Worm (Caenorhabditis elegans): ENCODE data around the gene K10C2.8.

Gene K10C2.8

DNA sequence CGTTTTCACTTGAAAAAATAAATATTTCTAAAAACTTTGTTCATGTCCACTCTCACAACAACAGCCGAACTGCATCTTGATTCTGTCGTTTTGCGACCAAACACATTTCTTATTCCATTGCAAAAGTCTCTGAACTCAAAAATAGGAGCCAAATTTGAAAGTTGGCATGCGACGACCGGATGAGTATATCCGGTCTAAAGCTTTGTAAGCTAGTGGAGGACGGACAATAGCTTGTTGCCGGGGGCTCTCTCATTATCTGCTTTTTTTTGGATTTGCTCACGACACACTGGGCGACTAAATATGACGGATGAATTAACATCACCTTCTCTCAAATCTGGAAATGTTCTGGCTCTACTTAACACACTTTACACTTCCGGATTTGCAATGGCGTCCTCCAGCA, 24.3 kb upstream of the K10C2.8 start, which contains the start of gene K04E7.1:
TSS of gene K04E7.1 (plus strand) at position 301 of the 400 bp plus-strand sequence.
- peak; percentile 54 for TF ChIP-seq aha-1 (tag)
- TF ChIP-seq cey-2 (tag; optimal IDR thresholded peaks at IDR 0.05; ENCODE audit: borderline replicate concordance, insufficient read depth) = no peak

DNA sequence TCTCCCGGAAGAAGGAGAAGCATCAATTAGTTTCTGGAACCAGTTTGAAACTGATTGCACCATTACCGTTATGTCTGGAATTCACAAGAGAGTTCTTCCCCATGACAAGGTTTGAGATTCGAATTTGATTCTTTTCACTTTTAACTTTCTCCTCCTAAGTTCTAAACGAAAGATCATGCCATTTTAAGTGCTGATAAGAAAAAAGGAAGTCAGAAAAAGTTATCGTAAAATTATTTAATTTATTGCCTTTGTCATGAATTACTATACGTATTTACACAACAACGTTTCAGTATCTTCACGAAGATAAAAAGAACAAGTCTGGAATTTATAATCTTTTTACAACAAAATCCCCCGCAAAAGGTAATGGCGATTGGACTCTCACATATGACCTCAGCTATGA, 22.7 kb upstream of the K10C2.8 start:
- no peak for TF ChIP-seq mdl-1 (tag; optimal IDR thresholded peaks at IDR 0.05)
- TF ChIP-seq pha-4 (GFP tag; IDR thresholded peaks at IDR 0.05) = no peak
- no peak for TF ChIP-seq pha-4 (tag; optimal IDR thresholded peaks at IDR 0.05)
- TF ChIP-seq dmd-6 (GFP tag; IDR thresholded peaks at IDR 0.05) = peak; percentile 43
- no peak for TF ChIP-seq ctbp-1 (GFP tag; IDR thresholded peaks at IDR 0.05)
- TF ChIP-seq pqm-1 (tag; optimal IDR thresholded peaks at IDR 0.05) = peak; percentile 27
- peak; percentile 24 for TF ChIP-seq nhr-77 (tag; optimal IDR thresholded peaks at IDR 0.05)
- TF ChIP-seq daf-16 (GFP tag; optimal IDR thresholded peaks at IDR 0.05) = no peak
- TF ChIP-seq daf-16 (tag; optimal IDR thresholded peaks at IDR 0.05) = no peak
- no peak for TF ChIP-seq Y75B8A.6 (GFP tag; IDR thresholded peaks at IDR 0.05)
- TF ChIP-seq F26F4.8 (GFP tag; conservative IDR thresholded peaks at IDR 0.05) = no peak
- TF ChIP-seq skn-1 (tag; optimal IDR thresholded peaks at IDR 0.05) = no peak
- TF ChIP-seq dve-1 (tag; optimal IDR thresholded peaks at IDR 0.05; ENCODE audit: insufficient read depth) = peak; percentile 21
- no peak for TF ChIP-seq aly-2 (tag; optimal IDR thresholded peaks at IDR 0.05)
- no peak for TF ChIP-seq nhr-111 (GFP tag; optimal IDR thresholded peaks at IDR 0.05)
- peak; percentile 30 for TF ChIP-seq nhr-28 (tag; optimal IDR thresholded peaks at IDR 0.05)
- TF ChIP-seq lin-15B (tag; optimal IDR thresholded peaks at IDR 0.05) = no peak

DNA sequence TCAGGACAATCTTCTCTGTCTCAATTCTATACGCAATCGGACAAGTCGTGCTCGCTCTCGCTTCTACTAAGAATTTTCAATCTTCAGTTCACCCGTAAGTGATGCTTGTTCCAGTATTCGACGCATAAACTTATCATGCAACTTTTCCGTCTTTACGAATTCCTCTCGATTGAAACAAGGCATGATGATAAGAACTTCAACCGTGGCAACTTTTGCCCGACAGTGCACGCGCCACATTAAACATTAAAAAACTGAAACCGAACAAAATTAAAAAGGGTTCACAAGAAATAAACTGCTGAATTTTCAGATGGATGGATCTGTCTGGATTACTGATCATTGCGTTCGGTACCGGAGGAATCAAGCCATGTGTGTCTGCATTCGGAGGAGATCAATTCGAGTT, 21.0 kb upstream of the K10C2.8 start:
- TF ChIP-seq Y5F2A.4 (GFP tag; optimal IDR thresholded peaks at IDR 0.05) (no peak), pqm-1 (tag; optimal IDR thresholded peaks at IDR 0.05) (peak; percentile 57), hif-1 (tag; optimal IDR thresholded peaks at IDR 0.05) (no peak)

DNA sequence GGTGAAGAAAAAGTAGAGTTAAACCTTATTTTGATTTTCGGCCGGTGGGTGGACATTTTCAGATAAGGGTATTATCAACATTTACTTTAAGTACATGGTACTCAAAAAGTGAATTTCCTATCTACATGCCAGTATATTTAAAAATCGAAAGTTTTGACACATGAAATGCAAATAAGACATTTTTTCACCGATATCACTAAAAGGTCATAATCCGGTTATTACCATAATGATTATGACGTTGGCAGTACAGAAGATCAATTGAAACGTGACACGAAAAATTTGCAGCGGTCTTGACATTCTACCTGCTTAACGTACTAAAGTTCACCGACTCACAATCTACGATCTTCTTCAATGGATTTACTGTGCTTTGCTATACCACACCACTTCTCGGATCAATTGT, 20.6 kb upstream of the K10C2.8 start:
- TF ChIP-seq lin-13 (GFP tag; optimal IDR thresholded peaks at IDR 0.05) (no peak), ces-1 (GFP tag; optimal IDR thresholded peaks at IDR 0.05) (no peak), zfp-3 (GFP tag; conservative IDR thresholded peaks at IDR 0.05) (no peak), egl-43 (GFP tag; IDR thresholded peaks at IDR 0.05) (no peak), tra-1 (GFP tag; IDR thresholded peaks at IDR 0.05) (peak; percentile 58; the same call in 1 of the 2 replicates), mdt-29 (GFP tag; IDR thresholded peaks at IDR 0.05) (no peak), F49E8.2 (tag; optimal IDR thresholded peaks at IDR 0.05; ENCODE audit: borderline replicate concordance) (no peak), zag-1 (tag; optimal IDR thresholded peaks at IDR 0.05) (no peak), arid-1 (GFP tag; conservative IDR thresholded peaks at IDR 0.05) (no peak), nhr-77 (tag; optimal IDR thresholded peaks at IDR 0.05) (peak; percentile 0), rbr-2 (tag; optimal IDR thresholded peaks at IDR 0.05) (no peak), mes-2 (tag; optimal IDR thresholded peaks at IDR 0.05; ENCODE audit: poor library complexity, severe bottlenecking) (no peak), attf-4 (tag; optimal IDR thresholded peaks at IDR 0.05) (no peak), pha-4 (GFP tag; IDR thresholded peaks at IDR 0.05) (no peak), pha-4 (tag; optimal IDR thresholded peaks at IDR 0.05) (no peak), ZK337.2 (GFP tag; IDR thresholded peaks at IDR 0.05) (no peak), tag-97 (GFP tag; IDR thresholded peaks at IDR 0.05) (no peak), ztf-11 (tag; optimal IDR thresholded peaks at IDR 0.05) (no peak), jun-1 (tag; optimal IDR thresholded peaks at IDR 0.05) (no peak), dmd-6 (GFP tag; IDR thresholded peaks at IDR 0.05) (peak; percentile 69), dve-1 (tag; optimal IDR thresholded peaks at IDR 0.05; ENCODE audit: insufficient read depth) (peak; percentile 41), duxl-1 (tag; optimal IDR thresholded peaks at IDR 0.05; ENCODE audit: poor library complexity) (no peak), unc-62 (GFP tag; optimal IDR thresholded peaks at IDR 0.05 in 1 of 2) (peak; percentile 15 to 17), unc-62 (tag; optimal IDR thresholded peaks at IDR 0.05) (no peak), nhr-48 (tag; optimal IDR thresholded peaks at IDR 0.05) (peak; percentile 30)
